Worm (Caenorhabditis elegans) whole organism, L1 larva: ENCODE data around the gene F13D12.5.

Experiments
- aly-2 ChIP-seq: fragments of 150-350 bp; optimal IDR thresholded peaks from 2 replicates; lab custom pipeline; 2014; ENCODE audit warnings: missing biosample characterization, missing genetic modification characterization
- lin-39 ChIP-seq: fragments of 150-350 bp; optimal IDR thresholded peaks from 2 replicates; lab custom pipeline; 2014; ENCODE audit warnings: missing biosample characterization, missing genetic modification reagents, missing genetic modification characterization
- mef-2 ChIP-seq: fragments of 150-350 bp; optimal IDR thresholded peaks from 2 replicates; lab custom pipeline; 2014; ENCODE audit warnings: missing biosample characterization, missing genetic modification characterization
- nhr-90 ChIP-seq: sonication (generic microtip); optimal IDR thresholded peaks from 2 replicates; lab custom pipeline; 2016; ENCODE audit warnings: mild to moderate bottlenecking, missing genetic modification characterization, missing compliant biosample characterization; ENCODE audit not compliant: poor library complexity
- snpc-4 ChIP-seq: fragments of 150-350 bp; optimal IDR thresholded peaks from 2 replicates; lab custom pipeline; 2014; ENCODE audit warnings: missing biosample characterization, missing genetic modification characterization
- snu-23 ChIP-seq: sonication (generic microtip); optimal IDR thresholded peaks from 2 replicates; lab custom pipeline; 2016; ENCODE audit warnings: missing genetic modification characterization, missing compliant biosample characterization

ce11 chrII:11731174-11731724 is 4.6 kb downstream of the F13D12.5 start:
- TF ChIP-seq lin-39 (tag; lab: Kevin White, UChicago): no peak
- TF ChIP-seq snu-23 (GFP tag; lab: Kevin White, UChicago): peak; percentile 63
- TF ChIP-seq mef-2 (tag; lab: Kevin White, UChicago): no peak
- TF ChIP-seq aly-2 (tag; lab: Kevin White, UChicago): peak; percentile 65
- peak; percentile 65 for TF ChIP-seq nhr-90
- no peak for TF ChIP-seq snpc-4
